Worm (Caenorhabditis elegans) whole organism, mixed stage, embryonic: ENCODE data around the gene ccch-1.

Source experiments
- M03D4.4 ChIP-seq: sonication (generic microtip); optimal IDR thresholded peaks from 2 replicates; lab custom pipeline; 2017; ENCODE audit warnings: mild to moderate bottlenecking, missing genetic modification characterization, missing compliant biosample characterization
- bed-3 ChIP-seq: fragments of 200-800 bp; sonication (Bioruptor generic); optimal IDR thresholded peaks from 3 replicates; lab custom pipeline; 2018; ENCODE audit warnings: mild to moderate bottlenecking, missing genetic modification characterization, moderate library complexity, missing compliant biosample characterization
- blmp-1 ChIP-seq: fragments of 150-350 bp; optimal IDR thresholded peaks from 2 replicates; lab custom pipeline; 2014; ENCODE audit warnings: missing biosample characterization, missing genetic modification characterization
- elt-1 ChIP-seq: sonication (generic microtip); optimal IDR thresholded peaks from 2 replicates; lab custom pipeline; 2017; ENCODE audit warnings: missing genetic modification characterization, mild to moderate bottlenecking, missing compliant biosample characterization, antibody characterized with exemption, moderate library complexity, borderline replicate concordance; ENCODE audit not compliant: insufficient read depth
- elt-3 ChIP-seq: fragments of 150-350 bp; optimal IDR thresholded peaks from 2 replicates; lab custom pipeline; 2014; ENCODE audit warnings: missing biosample characterization, missing genetic modification characterization
- ham-2 ChIP-seq: fragments of 200-800 bp; sonication (Bioruptor generic); optimal IDR thresholded peaks from 2 replicates; lab custom pipeline; 2018; ENCODE audit warnings: mild to moderate bottlenecking, missing genetic modification characterization, missing compliant biosample characterization
- mep-1 ChIP-seq: fragments of 150-350 bp; optimal IDR thresholded peaks from 2 replicates; lab custom pipeline; 2017; ENCODE audit warnings: missing biosample characterization, missing genetic modification reagents, missing genetic modification characterization, inconsistent platforms
- pha-4 ChIP-seq: fragments of 150-350 bp; optimal IDR thresholded peaks from 2 replicates; lab custom pipeline; 2018; ENCODE audit warnings: missing biosample characterization, missing genetic modification reagents, missing genetic modification characterization
- sem-2 ChIP-seq: fragments of 200-800 bp; sonication (Bioruptor generic); optimal IDR thresholded peaks from 2 replicates; lab custom pipeline; 2018; ENCODE audit warnings: mild to moderate bottlenecking, missing genetic modification characterization, missing compliant biosample characterization
- tbx-8 ChIP-seq: fragments of 200-800 bp; sonication (Bioruptor generic); optimal IDR thresholded peaks from 2 replicates; lab custom pipeline; 2018; ENCODE audit warnings: mild to moderate bottlenecking, missing genetic modification characterization, moderate library complexity, missing compliant biosample characterization
- zip-8 ChIP-seq: fragments of 150-350 bp; optimal IDR thresholded peaks from 2 replicates; lab custom pipeline; 2014; ENCODE audit warnings: missing biosample characterization, missing genetic modification characterization
- ztf-11 ChIP-seq: fragments of 150-350 bp; optimal IDR thresholded peaks from 2 replicates; lab custom pipeline; 2014; ENCODE audit warnings: missing biosample characterization, missing genetic modification characterization

Gene ccch-1

ce11 chrV:11589433-11589832 lies 61.8 kb downstream of the ccch-1 start, which contains the start of gene srx-82:
Gene srx-82, plus strand, starts transcription at chrV:11589733.
- no peak for TF ChIP-seq zip-8 (tag; lab: Kevin White, UChicago)
- TF ChIP-seq mep-1 (tag; lab: Kevin White, UChicago), result no peak
- no peak for TF ChIP-seq ham-2
- TF ChIP-seq M03D4.4 (tag; lab: Kevin White, UChicago), result no peak
- TF ChIP-seq elt-1 (tag; lab: Kevin White, UChicago), result no peak
- no peak for TF ChIP-seq ztf-11 (tag; lab: Kevin White, UChicago)
- TF ChIP-seq tbx-8 (GFP tag; lab: Kevin White, UChicago), result no peak
- no peak for TF ChIP-seq elt-3 (tag; lab: Kevin White, UChicago)
- no peak for TF ChIP-seq sem-2 (GFP tag; lab: Kevin White, UChicago)
- no peak for TF ChIP-seq pha-4 (tag; lab: Kevin White, UChicago)
- no peak for TF ChIP-seq bed-3
- no peak for TF ChIP-seq blmp-1 (tag; lab: Kevin White, UChicago)
